Fruit fly (Drosophila melanogaster): ENCODE measurements around the gene Atet.

DNA sequence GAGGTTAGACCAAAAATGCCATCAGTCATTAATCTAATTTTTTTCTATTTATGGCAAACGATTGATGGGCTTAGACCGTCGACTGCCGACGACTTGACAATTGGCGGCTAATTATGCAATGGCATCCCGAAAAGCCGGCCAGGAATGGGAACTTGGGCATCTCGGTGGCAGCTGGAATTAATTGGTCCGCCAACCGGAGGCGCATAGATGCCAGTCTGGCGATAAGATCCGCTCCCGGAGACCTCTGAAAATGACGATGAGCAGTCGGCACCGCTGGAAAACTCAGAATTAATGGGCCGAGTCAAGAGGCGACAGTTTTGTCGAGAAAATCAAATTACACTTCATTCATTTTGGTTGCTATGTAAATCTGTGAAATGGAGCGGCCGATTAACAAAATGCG, 19.0 kb downstream of the Atet start, which contains the start of gene CG15429:
- TF ChIP-seq CG43689 (GFP tag; IDR thresholded peaks at IDR 0.05), result no peak
- TF ChIP-seq pho (GFP tag; optimal IDR thresholded peaks at IDR 0.05), result no peak
- TF ChIP-seq Side (GFP tag; optimal IDR thresholded peaks at IDR 0.05), result no peak
- TF ChIP-seq cato (GFP tag; optimal IDR thresholded peaks at IDR 0.05; ENCODE audit: borderline replicate concordance), result no peak
- TF ChIP-seq jumu (GFP tag; optimal IDR thresholded peaks at IDR 0.05), result no peak
- TF ChIP-seq da (GFP tag; optimal IDR thresholded peaks at IDR 0.05), result no peak
- TF ChIP-seq nom (GFP tag; optimal IDR thresholded peaks at IDR 0.05), result no peak
- TF ChIP-seq fd64A (GFP tag; optimal IDR thresholded peaks at IDR 0.05), result no peak
- TF ChIP-seq Dfd (GFP tag; optimal IDR thresholded peaks at IDR 0.05), result no peak
- TF ChIP-seq Myb (GFP tag; optimal IDR thresholded peaks at IDR 0.05), result no peak

Measured in whole organism, embryonic.